Worm (Caenorhabditis elegans) whole organism, dauer: ENCODE results near the gene F46C5.4.

Experiments
- unc-62 ChIP-seq: sonication (generic microtip); optimal IDR thresholded peaks from 2 replicates; lab custom pipeline; 2017; ENCODE audit warnings: missing biosample characterization, missing genetic modification reagents, missing genetic modification characterization

Gene F46C5.4

ce11 chrII:8814231-8814630 is 21.6 kb upstream of the F46C5.4 start:
- no peak for TF ChIP-seq unc-62 (GFP tag; lab: Kevin White, UChicago)

- TF ChIP-seq unc-62 (GFP tag; lab: Kevin White, UChicago) = no peak
Measured at ce11 chrII:8817225-8817624, 18.7 kb upstream of the F46C5.4 start.

ce11 chrII:8818257-8818656 is 17.6 kb upstream of the F46C5.4 start:
- TF ChIP-seq unc-62 (GFP tag; lab: Kevin White, UChicago) = no peak

ce11 chrII:8818978-8819896 is 16.6 kb upstream of the F46C5.4 start, which contains the start of gene F46C5.10:
Gene F46C5.10 (minus strand): TSS chrII:8819028.
- TF ChIP-seq unc-62 (GFP tag; lab: Kevin White, UChicago) = no peak

ce11 chrII:8820126-8820972 is 15.5 kb upstream of the F46C5.4 start:
- no peak for TF ChIP-seq unc-62 (GFP tag; lab: Kevin White, UChicago)

ce11 chrII:8821140-8821595 is 14.7 kb upstream of the F46C5.4 start, which contains the start of gene F46C5.1:
Gene F46C5.1 (minus strand): TSS chrII:8821190.
- TF ChIP-seq unc-62 (GFP tag; lab: Kevin White, UChicago) = no peak

- no peak for TF ChIP-seq unc-62 (GFP tag; lab: Kevin White, UChicago)
Measured at ce11 chrII:8822711-8823110, 13.2 kb upstream of the F46C5.4 start.

- TF ChIP-seq unc-62 (GFP tag; lab: Kevin White, UChicago) = no peak
Measured at ce11 chrII:8825769-8826168, 10.1 kb upstream of the F46C5.4 start, which contains the start of gene nas-25. Gene nas-25 (plus strand): TSS chrII:8826069.

- no peak for TF ChIP-seq unc-62 (GFP tag; lab: Kevin White, UChicago)
Measured at ce11 chrII:8829189-8829588, 6.7 kb upstream of the F46C5.4 start, which contains the start of gene F46C5.2. Gene F46C5.2 (minus strand): TSS chrII:8829289.

- no peak for TF ChIP-seq unc-62 (GFP tag; lab: Kevin White, UChicago)
Measured at ce11 chrII:8830917-8831316, 5.0 kb upstream of the F46C5.4 start.

- TF ChIP-seq unc-62 (GFP tag; lab: Kevin White, UChicago) = no peak
Measured at ce11 chrII:8832941-8833340, 2.9 kb upstream of the F46C5.4 start.

ce11 chrII:8839025-8839424 is 3.1 kb downstream of the F46C5.4 start, which contains the start of gene F46C5.7:
Gene F46C5.7 (plus strand): TSS chrII:8839325.
- no peak for TF ChIP-seq unc-62 (GFP tag; lab: Kevin White, UChicago)

ce11 chrII:8844465-8845126 is 8.7 kb downstream of the F46C5.4 start, which contains the start of gene F46C5.6:
Gene F46C5.6 (minus strand): TSS chrII:8844515.
- no peak for TF ChIP-seq unc-62 (GFP tag; lab: Kevin White, UChicago)

- TF ChIP-seq unc-62 (GFP tag; lab: Kevin White, UChicago) = no peak
Measured at ce11 chrII:8845298-8845697, 9.4 kb downstream of the F46C5.4 start, which contains the start of gene agxt-1. Gene agxt-1 (plus strand): TSS chrII:8845598.

ce11 chrII:8845932-8846331 is 10.1 kb downstream of the F46C5.4 start:
- TF ChIP-seq unc-62 (GFP tag; lab: Kevin White, UChicago) = no peak
